Worm (Caenorhabditis elegans) whole organism, late embryonic: Measurements from ENCODE around the gene K01A6.8.

ENCODE experiments used
- C38D4.7 ChIP-seq: fragments of 200-800 bp; sonication (Bioruptor generic); optimal IDR thresholded peaks from 2 replicates; lab custom pipeline; 2018; ENCODE audit warnings: mild to moderate bottlenecking, missing genetic modification characterization, moderate library complexity, missing compliant biosample characterization
- ama-1 ChIP-seq: fragments of 150-350 bp; optimal IDR thresholded peaks from 2 replicates; lab custom pipeline; 2014
- ceh-14 ChIP-seq: sonication (generic microtip); optimal IDR thresholded peaks from 2 replicates; lab custom pipeline; 2016; ENCODE audit warnings: missing genotype, missing genetic modification characterization, missing compliant biosample characterization
- dve-1 ChIP-seq: sonication (generic microtip); optimal IDR thresholded peaks from 2 replicates; lab custom pipeline; 2017; ENCODE audit warnings: antibody characterized with exemption, mild to moderate bottlenecking, missing genetic modification characterization, missing compliant biosample characterization
- elt-2 ChIP-seq: sonication (generic microtip); optimal IDR thresholded peaks from 2 replicates; lab custom pipeline; 2016; ENCODE audit warnings: missing genetic modification reagents, missing genetic modification characterization, missing compliant biosample characterization
- fkh-10 ChIP-seq: fragments of 150-350 bp; optimal IDR thresholded peaks from 2 replicates; lab custom pipeline; 2014; ENCODE audit warnings: missing biosample characterization, missing genetic modification reagents, missing genetic modification characterization
- gmeb-2 ChIP-seq: sonication (generic microtip); optimal IDR thresholded peaks from 2 replicates; lab custom pipeline; 2016; ENCODE audit warnings: missing genetic modification characterization, inconsistent platforms, missing compliant biosample characterization
- nhr-11 ChIP-seq: fragments of 150-350 bp; optimal IDR thresholded peaks from 2 replicates; lab custom pipeline; 2014; ENCODE audit warnings: missing biosample characterization, missing genetic modification characterization
- pag-3 ChIP-seq: sonication (generic microtip); optimal IDR thresholded peaks from 2 replicates; lab custom pipeline; 2016; ENCODE audit warnings: missing compliant biosample characterization, missing genetic modification characterization, borderline replicate concordance
- pha-4 ChIP-seq: fragments of 150-350 bp; optimal IDR thresholded peaks from 2 replicates; lab custom pipeline; 2018; ENCODE audit warnings: missing biosample characterization, missing genetic modification reagents, missing genetic modification characterization
- pqm-1 ChIP-seq: sonication (generic microtip); optimal IDR thresholded peaks from 2 replicates; lab custom pipeline; 2016; ENCODE audit warnings: missing genetic modification characterization, missing compliant biosample characterization
- pros-1 ChIP-seq: fragments of 150-350 bp; optimal IDR thresholded peaks from 2 replicates; lab custom pipeline; 2014; ENCODE audit warnings: missing biosample characterization, missing genetic modification reagents, missing genetic modification characterization
- tbx-2 ChIP-seq: sonication (generic microtip); optimal IDR thresholded peaks from 2 replicates; lab custom pipeline; 2016; ENCODE audit warnings: missing genetic modification characterization, missing compliant biosample characterization
- unc-55 ChIP-seq: sonication (generic microtip); optimal IDR thresholded peaks from 2 replicates; lab custom pipeline; 2017; ENCODE audit warnings: missing biosample characterization, missing genetic modification reagents, missing genetic modification characterization

ce11 chrIV:11748852-11749251 lies 11.7 kb upstream of the K01A6.8 start, which contains the start of gene T12A7.6:
- no peak for TF ChIP-seq pha-4 (tag; lab: Kevin White, UChicago)
- TF ChIP-seq ama-1 (lab: Kevin White, UChicago) = no peak
- TF ChIP-seq dve-1 = no peak
- TF ChIP-seq pag-3 = no peak
- TF ChIP-seq tbx-2 (tag; lab: Kevin White, UChicago) = no peak
- no peak for TF ChIP-seq gmeb-2 (tag; lab: Kevin White, UChicago)
- TF ChIP-seq C38D4.7 (GFP tag; lab: Kevin White, UChicago) = no peak
- no peak for TF ChIP-seq pros-1 (tag; lab: Kevin White, UChicago)
- no peak for TF ChIP-seq ceh-14
- no peak for TF ChIP-seq fkh-10 (GFP tag; lab: Kevin White, UChicago)
- no peak for TF ChIP-seq unc-55 (GFP tag; lab: Kevin White, UChicago)
- no peak for TF ChIP-seq pqm-1 (tag; lab: Kevin White, UChicago)
- TF ChIP-seq nhr-11 = no peak
- no peak for TF ChIP-seq elt-2
